Worm (Caenorhabditis elegans) whole organism, L4 larva: ENCODE measurements around the gene cpt-1.

Experiments
- F26F4.8 ChIP-seq: fragments of 200-800 bp; sonication (Bioruptor generic); conservative IDR thresholded peaks from 2 replicates; pipeline ENCODE4 v1.3.6; 2022; ENCODE audit warnings: missing genetic modification characterization, missing compliant biosample characterization
- F44E2.7 ChIP-seq: fragments of 200-800 bp; sonication (Bioruptor generic); IDR thresholded peaks from 2 replicates; pipeline ENCODE4 v2.1.2; 2022; ENCODE audit warnings: missing genetic modification characterization, missing compliant biosample characterization
- T20F7.1 ChIP-seq: fragments of 200-800 bp; sonication (Bioruptor generic); optimal IDR thresholded peaks from 2 replicates; lab custom pipeline; 2018; ENCODE audit warnings: mild to moderate bottlenecking, missing genetic modification characterization, missing compliant biosample characterization
- T26A8.4 ChIP-seq: fragments of 200-800 bp; sonication (Bioruptor generic); IDR thresholded peaks from 2 replicates; pipeline ENCODE4 v1.3.6; 2022; ENCODE audit warnings: missing genetic modification characterization, missing compliant biosample characterization
- Y48G9A.11 ChIP-seq: fragments of 200-800 bp; sonication (Bioruptor generic); IDR thresholded peaks from 2 replicates; pipeline ENCODE4 v1.3.6; 2022; ENCODE audit warnings: missing genetic modification reagents, missing genetic modification characterization, missing compliant biosample characterization
- Y75B8A.6 ChIP-seq: fragments of 200-800 bp; sonication (Bioruptor generic); IDR thresholded peaks from 2 replicates; pipeline ENCODE4 v1.3.6; 2022; ENCODE audit warnings: missing genetic modification reagents, missing genetic modification characterization, missing compliant biosample characterization
- aha-1 ChIP-seq: fragments of 150-350 bp; peaks from one replicate; lab custom pipeline; 2014; ENCODE audit warnings: missing biosample characterization, missing genetic modification characterization
- ama-1 ChIP-seq: fragments of 150-350 bp; optimal IDR thresholded peaks from 2 replicates; lab custom pipeline; 2014; ENCODE audit warnings: inconsistent platforms, mixed read lengths
- attf-4 ChIP-seq: sonication (generic microtip); optimal IDR thresholded peaks from 3 replicates; lab custom pipeline; 2017; ENCODE audit warnings: missing biosample characterization, missing genetic modification characterization
- cey-2 ChIP-seq: sonication (generic microtip); optimal IDR thresholded peaks from 3 replicates; lab custom pipeline; 2017; ENCODE audit warnings: missing genetic modification characterization, mild to moderate bottlenecking, missing compliant biosample characterization, antibody characterized with exemption, borderline replicate concordance; ENCODE audit not compliant: insufficient read depth
- daf-16 ChIP-seq, 3 experiments: sonication (generic microtip); optimal IDR thresholded peaks; 2 replicates each; lab custom pipeline; 2016 to 2017; ENCODE audit warnings: missing genetic modification characterization in 3 of 3, missing genetic modification reagents in 3 of 3, mild to moderate bottlenecking in 2 of 3, missing compliant biosample characterization in 2 of 3, missing biosample characterization in 1 of 3, moderate library complexity in 1 of 3
- daf-8 ChIP-seq: fragments of 200-800 bp; sonication (Bioruptor generic); IDR thresholded peaks from 2 replicates; pipeline ENCODE4 v1.3.6; 2022; ENCODE audit warnings: missing genetic modification characterization, missing compliant biosample characterization
- dmd-6 ChIP-seq: fragments of 200-800 bp; sonication (Bioruptor generic); IDR thresholded peaks from 2 replicates; pipeline ENCODE4 v1.3.6; 2022; ENCODE audit warnings: missing genetic modification reagents, missing genetic modification characterization, missing compliant biosample characterization
- dmd-9 ChIP-seq: fragments of 200-800 bp; sonication (Bioruptor generic); IDR thresholded peaks from 2 replicates; pipeline ENCODE4 v1.3.6; 2022; ENCODE audit warnings: missing genetic modification reagents, missing genetic modification characterization, missing compliant biosample characterization
- duxl-1 ChIP-seq: sonication (generic microtip); optimal IDR thresholded peaks from 2 replicates; lab custom pipeline; 2016; ENCODE audit warnings: mild to moderate bottlenecking, missing genetic modification characterization, moderate library complexity, missing compliant biosample characterization; ENCODE audit not compliant: poor library complexity
- egl-27 ChIP-seq: sonication (generic microtip); optimal IDR thresholded peaks from 3 replicates; lab custom pipeline; 2017; ENCODE audit warnings: missing biosample characterization, missing genetic modification reagents, missing genetic modification characterization
- egl-43 ChIP-seq: fragments of 200-800 bp; sonication (Bioruptor generic); IDR thresholded peaks from 2 replicates; pipeline ENCODE4 v1.3.6; 2022; ENCODE audit warnings: missing genetic modification reagents, missing genetic modification characterization, missing compliant biosample characterization
- fkh-10 ChIP-seq: fragments of 150-350 bp; optimal IDR thresholded peaks from 2 replicates; lab custom pipeline; 2014; ENCODE audit warnings: missing biosample characterization, missing genetic modification reagents, missing genetic modification characterization
- hif-1 ChIP-seq, 2 experiments: sonication (generic microtip); optimal IDR thresholded peaks; 2 replicates each; lab custom pipeline; 2016 to 2017; ENCODE audit warnings: missing compliant biosample characterization in 2 of 2, missing genetic modification characterization in 2 of 2, missing genetic modification reagents in 2 of 2, missing genotype in 2 of 2, mild to moderate bottlenecking in 1 of 2
- hlh-11 ChIP-seq: fragments of 200-800 bp; sonication (Bioruptor generic); optimal IDR thresholded peaks from 2 replicates; lab custom pipeline; 2018; ENCODE audit warnings: mild to moderate bottlenecking, missing genetic modification characterization, missing compliant biosample characterization
- lim-7 ChIP-seq: fragments of 200-800 bp; sonication (Bioruptor generic); IDR thresholded peaks from 2 replicates; pipeline ENCODE4 v1.3.6; 2022; ENCODE audit warnings: missing genetic modification characterization, missing compliant biosample characterization
- lin-1 ChIP-seq: fragments of 200-800 bp; sonication (Bioruptor generic); IDR thresholded peaks from 2 replicates; pipeline ENCODE4 v1.3.6; 2022; ENCODE audit warnings: missing genetic modification reagents, missing genetic modification characterization, missing compliant biosample characterization
- lin-29 ChIP-seq: fragments of 200-800 bp; sonication (Bioruptor generic); IDR thresholded peaks from 2 replicates; pipeline ENCODE4 v1.3.6; 2022; ENCODE audit warnings: missing genetic modification reagents, missing genetic modification characterization, missing compliant biosample characterization
- lin-38 ChIP-seq: fragments of 200-800 bp; sonication (Bioruptor generic); IDR thresholded peaks from 2 replicates; pipeline ENCODE4 v1.3.6; 2022; ENCODE audit warnings: missing genetic modification reagents, missing genetic modification characterization, missing compliant biosample characterization
- madf-5 ChIP-seq, 2 experiments: fragments of 200-800 bp; sonication (Bioruptor generic); IDR thresholded peaks; 2 replicates each; pipeline ENCODE4 v1.3.6; 2022; ENCODE audit warnings: missing compliant biosample characterization in 2 of 2, missing genetic modification characterization in 2 of 2
- madf-9 ChIP-seq: fragments of 200-800 bp; sonication (Bioruptor generic); conservative IDR thresholded peaks from 2 replicates; pipeline ENCODE4 v1.3.6; 2022; ENCODE audit warnings: missing genetic modification reagents, missing genetic modification characterization, missing compliant biosample characterization
- mdt-29 ChIP-seq: fragments of 200-800 bp; sonication (Bioruptor generic); IDR thresholded peaks from 2 replicates; pipeline ENCODE4 v1.3.6; 2022; ENCODE audit warnings: missing genetic modification reagents, missing genetic modification characterization, missing compliant biosample characterization
- mxl-3 ChIP-seq: fragments of 200-800 bp; sonication (Bioruptor generic); optimal IDR thresholded peaks from 2 replicates; lab custom pipeline; 2018; ENCODE audit warnings: mild to moderate bottlenecking, missing genetic modification characterization, missing compliant biosample characterization
- nhr-111 ChIP-seq: fragments of 200-800 bp; sonication (Bioruptor generic); optimal IDR thresholded peaks from 2 replicates; lab custom pipeline; 2018; ENCODE audit warnings: mild to moderate bottlenecking, missing genetic modification characterization, missing compliant biosample characterization
- nhr-25 ChIP-seq: sonication (generic microtip); optimal IDR thresholded peaks from 2 replicates; lab custom pipeline; 2017; ENCODE audit warnings: missing genetic modification characterization, mild to moderate bottlenecking, missing compliant biosample characterization, antibody characterized with exemption, moderate library complexity, borderline replicate concordance; ENCODE audit not compliant: insufficient read depth
- nhr-28 ChIP-seq: fragments of 150-350 bp; optimal IDR thresholded peaks from 2 replicates; lab custom pipeline; 2014; ENCODE audit warnings: missing biosample characterization, missing genetic modification characterization
- nhr-77 ChIP-seq: fragments of 150-350 bp; optimal IDR thresholded peaks from 2 replicates; lab custom pipeline; 2014; ENCODE audit warnings: missing biosample characterization, missing genetic modification characterization
- pqm-1 ChIP-seq: sonication (generic microtip); optimal IDR thresholded peaks from 2 replicates; lab custom pipeline; 2017; ENCODE audit warnings: missing biosample characterization, missing genetic modification characterization
- rbr-2 ChIP-seq: sonication (generic microtip); optimal IDR thresholded peaks from 2 replicates; lab custom pipeline; 2016; ENCODE audit warnings: missing genotype, missing genetic modification characterization, missing compliant biosample characterization
- set-16 ChIP-seq: fragments of 200-800 bp; sonication (Bioruptor generic); IDR thresholded peaks from 2 replicates; pipeline ENCODE4 v1.3.6; 2022; ENCODE audit warnings: missing genetic modification reagents, missing genetic modification characterization, missing compliant biosample characterization
- skn-1 ChIP-seq: fragments of 150-350 bp; optimal IDR thresholded peaks from 2 replicates; lab custom pipeline; 2014; ENCODE audit warnings: missing biosample characterization, missing genetic modification characterization
- snpc-4 ChIP-seq: fragments of 150-350 bp; optimal IDR thresholded peaks from 2 replicates; lab custom pipeline; 2014; ENCODE audit warnings: missing biosample characterization, missing genetic modification characterization
- spr-3 ChIP-seq: fragments of 200-800 bp; sonication (Bioruptor generic); optimal IDR thresholded peaks from 2 replicates; lab custom pipeline; 2018; ENCODE audit warnings: mild to moderate bottlenecking, missing genetic modification characterization, missing compliant biosample characterization
- tag-97 ChIP-seq: fragments of 200-800 bp; sonication (Bioruptor generic); IDR thresholded peaks from 2 replicates; pipeline ENCODE4 v1.3.6; 2022; ENCODE audit warnings: missing genetic modification characterization, missing compliant biosample characterization
- tra-1 ChIP-seq: fragments of 200-800 bp; sonication (Bioruptor generic); IDR thresholded peaks from 2 replicates; pipeline ENCODE4 v1.3.6; 2022; ENCODE audit warnings: missing genetic modification reagents, missing genetic modification characterization, missing compliant biosample characterization
- unc-130 ChIP-seq: sonication (generic microtip); optimal IDR thresholded peaks from 2 replicates; lab custom pipeline; 2016; ENCODE audit warnings: missing genetic modification reagents, missing genetic modification characterization, missing compliant biosample characterization
- unc-39 ChIP-seq: sonication (generic microtip); optimal IDR thresholded peaks from 2 replicates; lab custom pipeline; 2017; ENCODE audit warnings: missing biosample characterization, missing genetic modification characterization
- vab-7 ChIP-seq: fragments of 200-800 bp; sonication (Bioruptor generic); IDR thresholded peaks from 2 replicates; pipeline ENCODE4 v1.3.6; 2022; ENCODE audit warnings: missing genetic modification reagents, missing genetic modification characterization, missing compliant biosample characterization

The cpt-1 gene

DNA sequence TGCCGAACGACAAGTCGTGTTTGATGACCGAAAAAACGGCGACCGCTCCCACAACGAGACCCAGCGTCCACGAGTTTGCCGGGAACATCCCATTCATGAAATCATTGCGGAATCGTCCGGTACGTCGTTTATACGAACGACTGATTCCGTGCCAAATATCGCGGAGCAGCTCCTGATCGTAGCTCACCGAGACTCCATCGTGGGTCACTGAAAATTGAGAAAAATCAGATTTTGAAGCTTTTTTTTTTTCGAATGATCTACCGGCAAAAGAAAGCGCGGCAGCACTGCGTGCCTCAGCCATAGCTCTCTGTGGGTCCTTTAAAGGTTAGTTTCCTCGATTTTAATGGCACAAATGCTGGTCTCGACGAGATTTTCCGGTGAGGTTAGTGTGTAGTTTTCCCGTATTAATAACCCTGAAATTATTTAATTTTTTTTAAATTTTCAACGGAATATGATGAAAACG lies at the start of gene cpt-1:
Gene cpt-1, minus strand, starts transcription at position 413 of the 463 bp plus-strand sequence.
- TF ChIP-seq mxl-3 (GFP tag; lab: Kevin White, UChicago) (peak; percentile 3), hlh-11 (tag; lab: Kevin White, UChicago) (peak; percentile 1), aha-1 (tag; lab: Kevin White, UChicago) (peak; percentile 93), T26A8.4 (GFP tag; lab: Robert Waterston, UW) (peak; percentile 73), egl-43 (GFP tag; lab: Robert Waterston, UW) (peak; percentile 58; the same call in 1 of the 2 replicates), lin-1 (no peak), nhr-25 (tag; lab: Kevin White, UChicago) (no peak), set-16 (GFP tag; lab: Robert Waterston, UW) (peak; percentile 22; the same call in 1 of the 2 replicates), snpc-4 (tag; lab: Kevin White, UChicago) (no peak)
- TF ChIP-seq, all 104 proteins: peak for 6

ce11 chrII:12840057-12840456 lies 43.8 kb upstream of the cpt-1 start, which contains the start of gene lgc-35:
lgc-35 (minus strand) TSS chrII:12840157.
- TF ChIP-seq skn-1 (tag; lab: Kevin White, UChicago) (no peak), ama-1 (lab: Kevin White, UChicago) (no peak), duxl-1 (tag; lab: Kevin White, UChicago) (no peak), egl-27 (tag; lab: Kevin White, UChicago) (no peak)
- TF ChIP-seq, all 104 proteins: peak for 0

ce11 chrII:12830347-12830746 lies 34.1 kb upstream of the cpt-1 start, which contains the start of gene bcmo-1:
bcmo-1 (plus strand) TSS chrII:12830676.
- TF ChIP-seq T20F7.1 = no peak
- TF ChIP-seq nhr-28 (tag; lab: Kevin White, UChicago) = peak; percentile 97
- no peak for TF ChIP-seq F44E2.7 (GFP tag; lab: Robert Waterston, UW)
- no peak for TF ChIP-seq cey-2 (tag; lab: Kevin White, UChicago)
- TF ChIP-seq pqm-1 (tag; lab: Kevin White, UChicago) = peak; percentile 3

DNA sequence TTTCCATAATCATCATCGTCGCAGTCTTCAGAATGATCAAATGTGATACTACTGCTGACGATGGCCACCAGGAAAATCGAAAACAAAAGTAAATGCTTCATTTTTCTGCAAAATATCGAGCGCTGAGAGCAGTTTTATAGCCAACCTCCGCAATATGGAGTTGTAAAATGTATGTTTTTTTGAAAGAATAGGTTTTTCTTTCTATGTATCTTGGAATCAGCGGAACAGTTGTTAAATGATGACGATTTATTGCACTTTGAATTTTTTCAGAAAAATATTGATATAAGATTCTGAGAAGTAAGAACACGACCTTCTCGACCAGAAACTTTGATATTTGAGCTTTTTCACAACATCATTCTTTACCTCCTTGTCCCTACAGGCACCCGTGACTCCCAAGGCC lies 32.6 kb upstream of the cpt-1 start, which contains the start of gene Y46G5A.23:
Gene Y46G5A.23, minus strand, starts transcription at position 101 of the 400 bp plus-strand sequence.
- TF ChIP-seq daf-16 (GFP tag; optimal IDR thresholded peaks at IDR 0.05; lab: Kevin White, UChicago) = no peak
- TF ChIP-seq daf-16 (tag; optimal IDR thresholded peaks at IDR 0.05; lab: Kevin White, UChicago) = no peak
- TF ChIP-seq Y48G9A.11 (GFP tag; lab: Robert Waterston, UW) = no peak
- no peak for TF ChIP-seq dmd-6 (GFP tag; lab: Robert Waterston, UW)
- no peak for TF ChIP-seq vab-7 (GFP tag; lab: Robert Waterston, UW)
- no peak for TF ChIP-seq madf-5 (GFP tag; IDR thresholded peaks at IDR 0.05; lab: Robert Waterston, UW)
- TF ChIP-seq unc-130 = no peak
- TF ChIP-seq fkh-10 (GFP tag; lab: Kevin White, UChicago) = no peak
- no peak for TF ChIP-seq mdt-29 (GFP tag; lab: Robert Waterston, UW)
- TF ChIP-seq attf-4 (tag; lab: Kevin White, UChicago) = no peak
- TF ChIP-seq T26A8.4 (GFP tag; lab: Robert Waterston, UW) = no peak
- no peak for TF ChIP-seq lim-7 (GFP tag; lab: Robert Waterston, UW)
- no peak for TF ChIP-seq lin-38 (GFP tag; lab: Robert Waterston, UW)
- no peak for TF ChIP-seq duxl-1 (tag; lab: Kevin White, UChicago)
- TF ChIP-seq hif-1 (tag; optimal IDR thresholded peaks at IDR 0.05; lab: Kevin White, UChicago) = no peak
- TF ChIP-seq T20F7.1 = no peak
- no peak for TF ChIP-seq dmd-9 (GFP tag; lab: Robert Waterston, UW)
- no peak for TF ChIP-seq egl-27 (tag; lab: Kevin White, UChicago)

- TF ChIP-seq tra-1 (GFP tag; lab: Robert Waterston, UW) (no peak), rbr-2 (tag; lab: Kevin White, UChicago) (no peak), spr-3 (GFP tag; lab: Kevin White, UChicago) (no peak), tag-97 (GFP tag; lab: Robert Waterston, UW) (no peak), Y75B8A.6 (no peak), madf-9 (GFP tag; lab: Robert Waterston, UW) (no peak), lin-29 (GFP tag; lab: Robert Waterston, UW) (no peak), nhr-111 (no peak), lin-38 (GFP tag; lab: Robert Waterston, UW) (no peak), unc-39 (tag; lab: Kevin White, UChicago) (no peak), F26F4.8 (GFP tag; lab: Robert Waterston, UW) (no peak), nhr-77 (tag; lab: Kevin White, UChicago) (no peak), daf-8 (GFP tag; lab: Robert Waterston, UW) (no peak)
Observed at ce11 chrII:12826752-12827151, 30.5 kb upstream of the cpt-1 start, which contains the start of gene Y46G5A.38. Y46G5A.38 (plus strand) TSS chrII:12827052.
